Fruit fly (Drosophila melanogaster): ENCODE measurements around the gene CG5913.

DNA sequence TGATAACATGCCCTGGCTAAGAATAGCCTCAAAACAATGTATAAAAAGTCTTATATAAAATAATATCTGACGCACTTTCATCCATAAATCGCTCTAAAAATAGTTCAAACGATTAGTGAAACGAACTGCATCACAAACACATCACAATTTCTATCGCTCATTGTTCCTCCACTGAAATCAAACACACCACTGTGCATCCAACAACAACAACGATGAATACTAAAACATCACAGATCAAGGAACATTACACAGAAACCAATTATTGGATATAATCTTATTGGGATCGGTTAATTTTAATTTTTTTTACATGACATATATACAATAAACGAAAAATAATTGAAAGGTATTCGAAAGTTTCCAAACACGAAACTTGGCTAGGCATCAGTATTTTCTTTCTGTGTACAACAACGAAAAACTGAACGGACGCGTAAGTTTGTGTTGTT is 13.9 kb upstream of the CG5913 start:
- TF ChIP-seq EcR (GFP tag; optimal IDR thresholded peaks at IDR 0.05) (no peak), CG8478 (optimal IDR thresholded peaks at IDR 0.05) (no peak), psq (optimal IDR thresholded peaks at IDR 0.05) (no peak), Dll (optimal IDR thresholded peaks at IDR 0.05) (no peak), usp (GFP tag; optimal IDR thresholded peaks at IDR 0.05) (no peak)

Data from whole organism.